Worm (Caenorhabditis elegans): ENCODE results near the gene T28H10.1.

The T28H10.1 gene

DNA sequence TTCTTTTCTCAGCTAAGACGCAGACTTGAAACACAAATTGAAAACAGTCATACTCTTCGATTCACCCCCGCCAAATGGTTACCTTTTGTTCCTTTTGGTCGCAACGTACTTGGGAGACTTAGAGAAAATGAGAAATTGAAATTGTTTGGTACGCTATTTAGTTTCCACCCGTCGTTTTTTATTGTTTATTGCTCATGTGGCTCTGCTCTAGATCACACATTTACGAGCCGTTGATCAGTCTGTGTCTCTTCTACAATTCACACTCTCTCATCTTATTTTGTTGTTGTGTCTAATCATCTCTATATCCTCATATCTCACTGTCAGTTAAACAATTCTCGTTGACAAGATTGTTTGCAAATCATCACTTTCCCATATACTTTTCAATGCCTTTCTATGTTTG lies 15.6 kb upstream of the T28H10.1 start (continued):
- TF ChIP-seq aha-1 (tag; optimal IDR thresholded peaks at IDR 0.05) (no peak), fkh-8 (tag; optimal IDR thresholded peaks at IDR 0.05) (no peak), hlh-4 (tag; optimal IDR thresholded peaks at IDR 0.05) (no peak), lin-15B (tag; optimal IDR thresholded peaks at IDR 0.05) (no peak), hlh-17 (GFP tag; optimal IDR thresholded peaks at IDR 0.05; ENCODE audit: borderline replicate concordance) (no peak), mdl-1 (tag; optimal IDR thresholded peaks at IDR 0.05) (no peak), nhr-85 (tag) (no peak), dpl-1 (GFP tag; optimal IDR thresholded peaks at IDR 0.05) (no peak), sox-4 (tag; optimal IDR thresholded peaks at IDR 0.05) (no peak), ceh-82 (tag; optimal IDR thresholded peaks at IDR 0.05) (no peak), ceh-88 (GFP tag; IDR thresholded peaks at IDR 0.05) (no peak), nhr-84 (tag; optimal IDR thresholded peaks at IDR 0.05) (no peak), isw-1 (GFP tag; IDR thresholded peaks at IDR 0.05) (no peak), skn-1 (tag; optimal IDR thresholded peaks at IDR 0.05) (no peak), nhr-20 (tag; optimal IDR thresholded peaks at IDR 0.05) (no peak), aly-2 (tag; optimal IDR thresholded peaks at IDR 0.05) (no peak), ces-1 (GFP tag; optimal IDR thresholded peaks at IDR 0.05) (no peak), unc-30 (tag; optimal IDR thresholded peaks at IDR 0.05) (no peak), zip-4 (GFP tag; optimal IDR thresholded peaks at IDR 0.05) (no peak), lsy-2 (tag; optimal IDR thresholded peaks at IDR 0.05) (peak in 1 of 2 experiments; percentile 41), lir-3 (tag; optimal IDR thresholded peaks at IDR 0.05; ENCODE audit: poor library complexity) (no peak), snpc-4 (tag; optimal IDR thresholded peaks at IDR 0.05) (peak; percentile 64), unc-62 (GFP tag; optimal IDR thresholded peaks at IDR 0.05) (no peak), nhr-19 (GFP tag; conservative IDR thresholded peaks at IDR 0.05) (peak; percentile 15; the same call in 1 of the 2 replicates), jun-1 (tag; optimal IDR thresholded peaks at IDR 0.05) (no peak), nhr-28 (tag; optimal IDR thresholded peaks at IDR 0.05) (no peak), elt-3 (tag; optimal IDR thresholded peaks at IDR 0.05) (no peak)

DNA sequence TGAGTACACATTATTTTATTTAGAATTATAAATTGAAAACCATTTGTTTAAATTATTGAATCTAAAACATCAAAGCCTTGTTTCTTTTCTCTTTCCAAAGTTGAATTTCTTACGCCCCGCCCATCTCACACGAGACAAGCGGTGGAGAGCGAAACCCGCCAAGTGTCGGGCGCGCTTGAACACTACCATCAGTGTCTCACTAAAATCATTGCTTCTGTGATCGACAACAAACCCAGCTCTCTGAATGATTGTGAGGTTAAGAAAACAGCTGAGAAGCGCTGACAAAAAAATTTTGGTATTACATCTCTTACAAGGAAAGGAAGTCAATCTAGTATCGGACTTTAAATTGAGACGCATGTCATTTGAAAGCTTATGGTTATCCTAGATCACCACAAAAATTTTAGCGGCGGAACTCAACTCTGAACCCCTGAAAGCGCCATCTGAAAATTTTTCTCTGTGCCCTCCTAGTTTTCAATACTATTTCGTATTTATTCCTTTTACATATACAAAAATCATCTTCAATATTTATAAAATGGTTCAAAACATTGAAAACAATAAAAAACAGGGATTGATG lies 12.4 kb upstream of the T28H10.1 start:
- TF ChIP-seq unc-86 (tag; optimal IDR thresholded peaks at IDR 0.05) (peak; percentile 13), ama-1 (optimal IDR thresholded peaks at IDR 0.05) (peak; percentile 80), aly-2 (tag; optimal IDR thresholded peaks at IDR 0.05) (peak; percentile 16), efl-1 (optimal IDR thresholded peaks at IDR 0.05) (peak; percentile 48 to 68), efl-1 (GFP tag; optimal IDR thresholded peaks at IDR 0.05 in 1 of 2) (peak; percentile 40 to 95), nhr-84 (tag; optimal IDR thresholded peaks at IDR 0.05) (no peak), alr-1 (tag; optimal IDR thresholded peaks at IDR 0.05; ENCODE audit: borderline replicate concordance) (no peak), pqm-1 (tag; optimal IDR thresholded peaks at IDR 0.05) (no peak), unc-98 (GFP tag; IDR thresholded peaks at IDR 0.05) (no peak), hlh-17 (GFP tag; optimal IDR thresholded peaks at IDR 0.05; ENCODE audit: borderline replicate concordance) (no peak), lin-14 (GFP tag; optimal IDR thresholded peaks at IDR 0.05) (peak; percentile 82), mep-1 (tag; optimal IDR thresholded peaks at IDR 0.05) (peak; percentile 61), swsn-7 (tag; optimal IDR thresholded peaks at IDR 0.05) (peak; percentile 87), mdl-1 (tag; optimal IDR thresholded peaks at IDR 0.05) (peak in 1 of 2 experiments; percentile 45), ceh-82 (tag; optimal IDR thresholded peaks at IDR 0.05) (peak; percentile 41 to 83 (median 71)), mef-2 (tag; optimal IDR thresholded peaks at IDR 0.05) (no peak), nhr-28 (tag; optimal IDR thresholded peaks at IDR 0.05) (no peak), elt-2 (tag; optimal IDR thresholded peaks at IDR 0.05) (peak; percentile 76), blmp-1 (tag; optimal IDR thresholded peaks at IDR 0.05) (no peak), egl-13 (tag; optimal IDR thresholded peaks at IDR 0.05) (peak; percentile 41), zag-1 (tag; optimal IDR thresholded peaks at IDR 0.05) (no peak), ztf-4 (tag; optimal IDR thresholded peaks at IDR 0.05) (peak; percentile 66), ceh-8 (GFP tag; optimal IDR thresholded peaks at IDR 0.05) (peak; percentile 28), nhr-20 (tag; optimal IDR thresholded peaks at IDR 0.05) (peak; percentile 89), sptf-1 (tag; optimal IDR thresholded peaks at IDR 0.05) (no peak), lin-35 (GFP tag; optimal IDR thresholded peaks at IDR 0.05) (peak; percentile 6 to 62), unc-130 (tag; optimal IDR thresholded peaks at IDR 0.05) (no peak), nhr-12 (tag; optimal IDR thresholded peaks at IDR 0.05) (no peak), dpl-1 (GFP tag; optimal IDR thresholded peaks at IDR 0.05) (peak in 2 of 3 experiments; percentile 41 to 59), C16A3.4 (tag; optimal IDR thresholded peaks at IDR 0.05) (peak; percentile 36), C34B4.2 (tag; optimal IDR thresholded peaks at IDR 0.05) (no peak), tbx-2 (tag; optimal IDR thresholded peaks at IDR 0.05) (peak; percentile 71), rnt-1 (tag; optimal IDR thresholded peaks at IDR 0.05) (peak; percentile 94), lsy-2 (tag; optimal IDR thresholded peaks at IDR 0.05) (peak; percentile 6 to 67)

Measured in whole organism, L1 larva.